Fruit fly (Drosophila melanogaster) whole organism, prepupa: ENCODE data around the gene Tdrd3.

Experiments used
- Blimp-1 ChIP-seq: fragments of 200-800 bp; sonication (Bioruptor generic); optimal IDR thresholded peaks from 3 replicates; lab custom pipeline; 2017; ENCODE audit warnings: missing biosample characterization, missing genetic modification characterization, mild to moderate bottlenecking, moderate library complexity, missing genetic modification reagents
- CG11762 ChIP-seq: fragments of 200-800 bp; sonication (Bioruptor generic); optimal IDR thresholded peaks from 3 replicates; lab custom pipeline; 2016; ENCODE audit warnings: missing biosample characterization, missing genetic modification characterization; ENCODE audit not compliant: insufficient read depth
- CG11902 ChIP-seq: fragments of 200-800 bp; sonication (Bioruptor generic); optimal IDR thresholded peaks from 3 replicates; lab custom pipeline; 2016; ENCODE audit warnings: missing biosample characterization, missing genetic modification characterization
- CG16779 ChIP-seq: fragments of 200-800 bp; sonication (Bioruptor generic); optimal IDR thresholded peaks from 3 replicates; lab custom pipeline; 2017; ENCODE audit warnings: missing biosample characterization, mild to moderate bottlenecking, missing genetic modification characterization
- CG6792 ChIP-seq: fragments of 200-800 bp; sonication (Bioruptor generic); optimal IDR thresholded peaks from 3 replicates; lab custom pipeline; 2016; ENCODE audit warnings: missing biosample characterization, missing genetic modification characterization
- CG6808 ChIP-seq: fragments of 200-800 bp; sonication (Bioruptor generic); optimal IDR thresholded peaks from 3 replicates; lab custom pipeline; 2017; ENCODE audit warnings: missing biosample characterization, missing genetic modification characterization, mild to moderate bottlenecking, moderate library complexity, missing genetic modification reagents
- CG6854 ChIP-seq: fragments of 200-800 bp; sonication (Bioruptor generic); optimal IDR thresholded peaks from 2 replicates; lab custom pipeline; 2017; ENCODE audit warnings: missing biosample characterization, mild to moderate bottlenecking, missing genetic modification characterization
- CG7368 ChIP-seq: fragments of 200-800 bp; sonication (Bioruptor generic); optimal IDR thresholded peaks from 3 replicates; lab custom pipeline; 2016; ENCODE audit warnings: missing biosample characterization, missing genetic modification characterization
- CG8119 ChIP-seq: fragments of 200-800 bp; sonication (Bioruptor generic); IDR thresholded peaks from 3 replicates; pipeline ENCODE4 v1.3.6; 2022; ENCODE audit warnings: missing biosample characterization, missing genetic modification characterization
- Gug ChIP-seq: fragments of 200-800 bp; sonication (Bioruptor generic); IDR thresholded peaks from 2 replicates; pipeline ENCODE4 v1.3.6; 2022; ENCODE audit warnings: missing biosample characterization, missing genetic modification characterization
- Hr39 ChIP-seq: fragments of 200-800 bp; sonication (Bioruptor generic); optimal IDR thresholded peaks from 2 replicates; lab custom pipeline; 2016; ENCODE audit warnings: missing biosample characterization, missing genetic modification characterization
- net ChIP-seq: fragments of 200-800 bp; sonication (Bioruptor generic); optimal IDR thresholded peaks from 3 replicates; lab custom pipeline; 2016; ENCODE audit warnings: missing biosample characterization, missing genetic modification characterization
- svp ChIP-seq: fragments of 200-800 bp; sonication (Bioruptor generic); peaks from one replicate; lab custom pipeline; 2016; ENCODE audit warnings: missing biosample characterization, missing genetic modification characterization

dm6 chr3L:14786230-14786850 is at the start of gene Tdrd3, which contains the start of gene bmm:
- TF ChIP-seq CG11902: peak; percentile 62
- peak; percentile 59 for TF ChIP-seq Blimp-1 (GFP tag; lab: Kevin White, UChicago)
- TF ChIP-seq Hr39: peak; percentile 75
- TF ChIP-seq CG6792: peak; percentile 67
- peak; percentile 83 for TF ChIP-seq svp (GFP tag; lab: Kevin White, UChicago)
- TF ChIP-seq CG11762 (GFP tag; lab: Kevin White, UChicago): peak; percentile 50
- TF ChIP-seq CG7368 (GFP tag; lab: Kevin White, UChicago): peak; percentile 66
- peak; percentile 68 for TF ChIP-seq CG6808
- peak; percentile 58 for TF ChIP-seq Gug (GFP tag; lab: Robert Waterston, UW)
- no peak for TF ChIP-seq CG16779 (tag; lab: Kevin White, UChicago)
- peak; percentile 22 for TF ChIP-seq CG6854 (GFP tag; lab: Kevin White, UChicago)
- TF ChIP-seq net: peak; percentile 73
- TF ChIP-seq CG8119 (GFP tag; lab: Robert Waterston, UW): peak; percentile 75
